Fruit fly (Drosophila melanogaster) whole organism, adult: Measurements from ENCODE around the gene CG8578.

Source experiments
- CG33017 ChIP-seq: fragments of 200-800 bp; sonication (Bioruptor generic); optimal IDR thresholded peaks from 2 replicates; lab custom pipeline; 2018; ENCODE audit warnings: missing biosample characterization, mild to moderate bottlenecking, missing genetic modification characterization, moderate library complexity
- Mnt ChIP-seq: fragments of 200-800 bp; sonication (Bioruptor generic); optimal IDR thresholded peaks from 2 replicates; lab custom pipeline; 2016; ENCODE audit warnings: missing biosample characterization, mild to moderate bottlenecking, missing genetic modification characterization
- bab1 ChIP-seq: fragments of 200-800 bp; sonication (Bioruptor generic); optimal IDR thresholded peaks from 3 replicates; lab custom pipeline; 2019; ENCODE audit warnings: missing biosample characterization, mild to moderate bottlenecking, missing genetic modification characterization, moderate library complexity
- cnc ChIP-seq, 2 experiments: fragments of >200 bp; optimal IDR thresholded peaks; 2 replicates each; lab custom pipeline; 2017

DNA sequence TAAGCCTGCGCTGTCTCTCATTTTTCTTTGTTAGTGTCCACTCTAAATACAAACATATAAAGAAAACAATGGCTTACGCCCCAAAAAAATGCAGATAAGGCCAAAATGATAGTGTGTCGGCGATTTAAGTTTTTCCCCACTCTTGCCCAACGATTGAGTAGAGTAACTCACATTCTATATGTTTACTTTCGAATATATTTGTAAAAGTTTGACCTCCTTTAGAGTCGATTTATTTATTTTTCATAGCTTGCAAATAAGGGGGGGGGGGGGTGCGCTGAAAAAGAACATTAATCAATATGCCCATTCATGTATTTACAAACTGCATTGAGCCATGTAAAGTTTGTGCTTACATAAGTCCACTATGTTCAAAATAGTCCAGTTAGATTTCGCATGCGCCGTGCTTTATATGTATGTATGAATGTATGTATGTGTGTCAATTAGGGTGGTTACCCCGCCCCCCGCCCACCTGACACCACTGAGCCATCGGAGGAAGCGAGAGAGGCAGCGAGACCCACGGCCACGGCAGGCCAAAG lies 49.5 kb downstream of the CG8578 start:
- no peak for TF ChIP-seq Mnt
- no peak for TF ChIP-seq bab1 (GFP tag; lab: Kevin White, UChicago)
- TF ChIP-seq cnc (optimal IDR thresholded peaks at IDR 0.05; lab: Kevin White, UChicago): no peak
- TF ChIP-seq CG33017 (tag; lab: Kevin White, UChicago): no peak
